Worm (Caenorhabditis elegans) whole organism, midembryonic: ENCODE results near the gene xrn-1.

Experiments used
- T22C8.4 ChIP-seq: fragments of 200-800 bp; sonication (Bioruptor generic); IDR thresholded peaks from 2 replicates; pipeline ENCODE4 v1.3.6; 2022; ENCODE audit warnings: missing genetic modification characterization, missing compliant biosample characterization
- cog-1 ChIP-seq: sonication (generic microtip); optimal IDR thresholded peaks from 2 replicates; lab custom pipeline; 2016; ENCODE audit warnings: missing genetic modification characterization, missing compliant biosample characterization
- flt-1 ChIP-seq: fragments of 200-800 bp; sonication (Bioruptor generic); IDR thresholded peaks from 2 replicates; pipeline ENCODE4 v1.3.6; 2022; ENCODE audit warnings: missing genetic modification characterization, missing compliant biosample characterization
- klf-2 ChIP-seq: fragments of 200-800 bp; sonication (Bioruptor generic); conservative IDR thresholded peaks from 2 replicates; pipeline ENCODE4 v1.3.6; 2022; ENCODE audit warnings: missing genetic modification reagents, missing genetic modification characterization, missing compliant biosample characterization
- med-1 ChIP-seq: sonication (generic microtip); optimal IDR thresholded peaks from 2 replicates; lab custom pipeline; 2017; ENCODE audit warnings: missing genetic modification characterization, mild to moderate bottlenecking, missing compliant biosample characterization, antibody characterized with exemption, missing genetic modification reagents; ENCODE audit not compliant: insufficient read depth
- ztf-29 ChIP-seq: fragments of 200-800 bp; sonication (Bioruptor generic); IDR thresholded peaks from 2 replicates; pipeline ENCODE4 v1.3.6; 2022; ENCODE audit warnings: missing genetic modification reagents, missing genetic modification characterization, missing compliant biosample characterization

DNA sequence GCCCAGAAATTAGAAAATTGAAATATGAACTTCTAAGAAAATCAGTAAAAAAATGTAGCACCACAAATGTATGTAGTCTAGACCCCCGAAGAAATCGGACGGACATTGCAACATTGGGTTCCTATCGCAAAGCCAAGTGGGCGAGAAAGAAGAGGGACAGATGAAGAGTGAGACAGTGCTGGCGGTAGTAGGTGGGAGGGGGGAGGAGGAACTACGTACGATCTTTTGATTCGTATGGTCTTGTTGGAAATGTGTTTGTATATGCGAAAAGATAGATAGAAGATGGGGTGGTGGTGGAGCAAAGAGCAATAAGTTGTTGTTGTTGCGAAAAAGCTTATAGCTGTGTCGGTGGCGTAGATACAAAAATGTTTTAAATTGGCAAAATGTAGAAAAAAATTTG lies 30.4 kb upstream of the xrn-1 start:
- no peak for TF ChIP-seq ztf-29 (GFP tag; lab: Robert Waterston, UW)
- TF ChIP-seq cog-1 = no peak
- no peak for TF ChIP-seq T22C8.4 (GFP tag; lab: Robert Waterston, UW)
- no peak for TF ChIP-seq med-1
- 0 out of 2 replicates have a peak, but pooled peaks have one; percentile 48 for TF ChIP-seq flt-1 (GFP tag; lab: Robert Waterston, UW)
- TF ChIP-seq klf-2 (GFP tag; lab: Robert Waterston, UW) = no peak
